Worm (Caenorhabditis elegans): ENCODE results near the gene tlk-1.
A peak's percentile ranks its signal among the peaks of the same experiment; 100 is the strongest.

Gene tlk-1

ce11 chrIII:9705157-9705905 lies 5.7 kb downstream of the tlk-1 start:
- TF ChIP-seq elt-2 (tag; optimal IDR thresholded peaks at IDR 0.05) (no peak), R02D3.7 (tag; optimal IDR thresholded peaks at IDR 0.05) (no peak), zag-1 (tag; optimal IDR thresholded peaks at IDR 0.05) (no peak), egl-5 (tag; optimal IDR thresholded peaks at IDR 0.05) (peak; percentile 18), nhr-43 (tag; optimal IDR thresholded peaks at IDR 0.05; ENCODE audit: poor library complexity, severe bottlenecking) (no peak), ama-1 (optimal IDR thresholded peaks at IDR 0.05) (no peak), egl-27 (tag; optimal IDR thresholded peaks at IDR 0.05) (no peak), lin-39 (tag; optimal IDR thresholded peaks at IDR 0.05) (peak; percentile 41)

ce11 chrIII:9711163-9711562 lies 11.5 kb downstream of the tlk-1 start:
- no peak for TF ChIP-seq nhr-76 (tag; optimal IDR thresholded peaks at IDR 0.05)
- no peak for TF ChIP-seq nfya-1 (tag; optimal IDR thresholded peaks at IDR 0.05; ENCODE audit: insufficient read depth)
- TF ChIP-seq nhr-77 (tag; optimal IDR thresholded peaks at IDR 0.05), result no peak
- no peak for TF ChIP-seq lin-39 (tag; optimal IDR thresholded peaks at IDR 0.05)
- no peak for TF ChIP-seq hmg-11 (tag; optimal IDR thresholded peaks at IDR 0.05)
- no peak for TF ChIP-seq nhr-23 (tag; optimal IDR thresholded peaks at IDR 0.05)
- no peak for TF ChIP-seq elt-3 (tag; optimal IDR thresholded peaks at IDR 0.05)

- TF ChIP-seq zag-1 (tag; optimal IDR thresholded peaks at IDR 0.05) (no peak), fkh-10 (GFP tag; optimal IDR thresholded peaks at IDR 0.05) (no peak), sea-2 (GFP tag; optimal IDR thresholded peaks at IDR 0.05) (no peak), lin-39 (tag; optimal IDR thresholded peaks at IDR 0.05) (no peak), skn-1 (tag; optimal IDR thresholded peaks at IDR 0.05) (no peak), fkh-2 (tag; optimal IDR thresholded peaks at IDR 0.05) (no peak), mdl-1 (tag; optimal IDR thresholded peaks at IDR 0.05) (no peak)
These were observed 13.5 kb downstream of the tlk-1 start for ce11 chrIII:9713182-9713581.

- no peak for TF ChIP-seq nfya-1 (tag; optimal IDR thresholded peaks at IDR 0.05; ENCODE audit: insufficient read depth)
- TF ChIP-seq elt-2 (tag; optimal IDR thresholded peaks at IDR 0.05), result peak; percentile 76
- TF ChIP-seq aly-2 (tag; optimal IDR thresholded peaks at IDR 0.05), result no peak
- no peak for TF ChIP-seq lsy-12 (tag; optimal IDR thresholded peaks at IDR 0.05)
- peak; percentile 0 for TF ChIP-seq pqm-1 (tag; optimal IDR thresholded peaks at IDR 0.05)
These were observed 14.2 kb downstream of the tlk-1 start, which contains the start of gene ncx-6 for ce11 chrIII:9713862-9714261. Gene ncx-6, minus strand, starts transcription at chrIII:9713949.

ce11 chrIII:9714731-9715130 lies 15.1 kb downstream of the tlk-1 start:
- TF ChIP-seq pqm-1 (tag; optimal IDR thresholded peaks at IDR 0.05), result peak; percentile 28
- TF ChIP-seq elt-2 (tag; optimal IDR thresholded peaks at IDR 0.05), result peak; percentile 80
- TF ChIP-seq nfya-1 (tag; optimal IDR thresholded peaks at IDR 0.05; ENCODE audit: insufficient read depth), result no peak

ce11 chrIII:9717243-9717642 lies 17.6 kb downstream of the tlk-1 start:
- TF ChIP-seq pqm-1 (tag; optimal IDR thresholded peaks at IDR 0.05), result peak; percentile 67
- TF ChIP-seq unc-39 (tag; optimal IDR thresholded peaks at IDR 0.05), result no peak
- TF ChIP-seq ztf-4 (tag; optimal IDR thresholded peaks at IDR 0.05), result no peak
- TF ChIP-seq nfya-1 (tag; optimal IDR thresholded peaks at IDR 0.05; ENCODE audit: insufficient read depth), result peak; percentile 75
- no peak for TF ChIP-seq nhr-67 (tag; optimal IDR thresholded peaks at IDR 0.05)
- no peak for TF ChIP-seq fkh-10 (GFP tag; optimal IDR thresholded peaks at IDR 0.05)
- TF ChIP-seq snpc-4 (tag; optimal IDR thresholded peaks at IDR 0.05), result peak; percentile 99
- peak; percentile 44 for TF ChIP-seq pha-4 (tag; optimal IDR thresholded peaks at IDR 0.05)
- no peak for TF ChIP-seq elt-3 (tag; optimal IDR thresholded peaks at IDR 0.05)
- TF ChIP-seq eor-1 (tag; optimal IDR thresholded peaks at IDR 0.05), result no peak
- peak; percentile 31 for TF ChIP-seq lin-15B (tag; optimal IDR thresholded peaks at IDR 0.05)
- no peak for TF ChIP-seq ZK546.5 (tag; optimal IDR thresholded peaks at IDR 0.05)
- no peak for TF ChIP-seq mml-1 (tag; optimal IDR thresholded peaks at IDR 0.05)
- peak; percentile 71 for TF ChIP-seq lsy-12 (tag; optimal IDR thresholded peaks at IDR 0.05)
- TF ChIP-seq unc-62 (GFP tag; optimal IDR thresholded peaks at IDR 0.05), result no peak
- no peak for TF ChIP-seq sea-2 (GFP tag; optimal IDR thresholded peaks at IDR 0.05)
- TF ChIP-seq egl-27 (tag; optimal IDR thresholded peaks at IDR 0.05), result no peak
- TF ChIP-seq jun-1 (tag; optimal IDR thresholded peaks at IDR 0.05), result no peak
- peak; percentile 75 for TF ChIP-seq elt-2 (tag; optimal IDR thresholded peaks at IDR 0.05)
- no peak for TF ChIP-seq nhr-11 (tag; optimal IDR thresholded peaks at IDR 0.05)
- TF ChIP-seq ceh-28 (tag; optimal IDR thresholded peaks at IDR 0.05), result peak; percentile 59
- TF ChIP-seq ztf-11 (tag; optimal IDR thresholded peaks at IDR 0.05), result no peak
- TF ChIP-seq tbx-2 (tag; optimal IDR thresholded peaks at IDR 0.05), result peak; percentile 45
- peak; percentile 61 for TF ChIP-seq nhr-43 (tag; optimal IDR thresholded peaks at IDR 0.05; ENCODE audit: poor library complexity, severe bottlenecking)
- TF ChIP-seq elt-1 (tag; optimal IDR thresholded peaks at IDR 0.05), result no peak
- TF ChIP-seq ceh-9 (tag; optimal IDR thresholded peaks at IDR 0.05), result no peak
- no peak for TF ChIP-seq nhr-28 (tag; optimal IDR thresholded peaks at IDR 0.05)
- no peak for TF ChIP-seq egl-5 (tag; optimal IDR thresholded peaks at IDR 0.05)
- peak; percentile 13 for TF ChIP-seq ceh-82 (tag; optimal IDR thresholded peaks at IDR 0.05)

Measured in whole organism, L3 larva.